Worm (Caenorhabditis elegans) whole organism, L1 larva: ENCODE data around the gene ugt-66.

ENCODE experiments used
- C04F5.9 ChIP-seq: sonication (generic microtip); optimal IDR thresholded peaks from 2 replicates; lab custom pipeline; 2016; ENCODE audit warnings: missing genetic modification characterization, missing compliant biosample characterization
- C16A3.4 ChIP-seq: fragments of 150-350 bp; optimal IDR thresholded peaks from 2 replicates; lab custom pipeline; 2014; ENCODE audit warnings: missing biosample characterization, missing genetic modification characterization
- Y116A8C.19 ChIP-seq: sonication (generic microtip); optimal IDR thresholded peaks from 2 replicates; lab custom pipeline; 2016; ENCODE audit warnings: missing compliant biosample characterization, missing genetic modification characterization, borderline replicate concordance
- ama-1 ChIP-seq: fragments of 150-350 bp; optimal IDR thresholded peaks from 2 replicates; lab custom pipeline; 2014
- blmp-1 ChIP-seq: fragments of 150-350 bp; optimal IDR thresholded peaks from 2 replicates; lab custom pipeline; 2014; ENCODE audit warnings: missing biosample characterization, missing genetic modification characterization
- ceh-63 ChIP-seq: fragments of 200-800 bp; sonication (Bioruptor generic); optimal IDR thresholded peaks from 2 replicates; lab custom pipeline; 2018; ENCODE audit warnings: mild to moderate bottlenecking, missing genetic modification characterization, missing compliant biosample characterization
- ceh-82 ChIP-seq, 3 experiments: fragments of 150-350 bp in 1 of 3; sonication (generic microtip) in 2 of 3; optimal IDR thresholded peaks; 2 replicates each; lab custom pipeline; 2014 to 2017; ENCODE audit warnings: missing biosample characterization in 3 of 3, missing genetic modification characterization in 3 of 3
- ces-1 ChIP-seq: fragments of 150-350 bp; optimal IDR thresholded peaks from 2 replicates; lab custom pipeline; 2014; ENCODE audit warnings: missing biosample characterization, missing genetic modification reagents, missing genetic modification characterization
- dsc-1 ChIP-seq: sonication (generic microtip); optimal IDR thresholded peaks from 2 replicates; lab custom pipeline; 2016; ENCODE audit warnings: mild to moderate bottlenecking, missing genetic modification characterization, missing compliant biosample characterization
- efl-3 ChIP-seq: fragments of 200-800 bp; sonication (Bioruptor generic); optimal IDR thresholded peaks from 2 replicates; lab custom pipeline; 2018; ENCODE audit warnings: mild to moderate bottlenecking, missing genetic modification characterization, missing compliant biosample characterization
- egl-13 ChIP-seq: sonication (generic microtip); optimal IDR thresholded peaks from 2 replicates; lab custom pipeline; 2016; ENCODE audit warnings: missing genotype, missing genetic modification reagents, missing genetic modification characterization, missing compliant biosample characterization
- egl-27 ChIP-seq, 2 experiments: fragments of 150-350 bp in 1 of 2; sonication (generic microtip); optimal IDR thresholded peaks; 3 replicates each; lab custom pipeline; 2017 to 2018; ENCODE audit warnings: missing biosample characterization in 2 of 2, missing genetic modification characterization in 2 of 2, missing genetic modification reagents in 2 of 2
- elt-3 ChIP-seq, 6 experiments: fragments of 150-350 bp in 1 of 6; sonication (generic microtip); optimal IDR thresholded peaks; 2 replicates each; lab custom pipeline; 2017 to 2018; ENCODE audit warnings: missing biosample characterization in 6 of 6, missing genetic modification characterization in 6 of 6, inconsistent platforms in 1 of 6
- ets-5 ChIP-seq: fragments of 200-800 bp; sonication (Bioruptor generic); IDR thresholded peaks from 2 replicates; pipeline ENCODE4 v1.3.6; 2022; ENCODE audit warnings: missing genetic modification characterization, missing compliant biosample characterization
- fkh-10 ChIP-seq: sonication (generic microtip); optimal IDR thresholded peaks from 2 replicates; lab custom pipeline; 2017; ENCODE audit warnings: missing biosample characterization, missing genetic modification reagents, missing genetic modification characterization
- fkh-4 ChIP-seq: sonication (generic microtip); optimal IDR thresholded peaks from 2 replicates; lab custom pipeline; 2016; ENCODE audit warnings: missing compliant biosample characterization, missing genetic modification characterization, borderline replicate concordance
- fkh-8 ChIP-seq: sonication (generic microtip); optimal IDR thresholded peaks from 2 replicates; lab custom pipeline; 2016; ENCODE audit warnings: mild to moderate bottlenecking, missing genetic modification characterization, missing compliant biosample characterization
- fos-1 ChIP-seq: fragments of 150-350 bp; optimal IDR thresholded peaks from 2 replicates; lab custom pipeline; 2014; ENCODE audit warnings: missing biosample characterization, missing genetic modification characterization
- grh-1 ChIP-seq: fragments of 200-800 bp; sonication (Bioruptor generic); IDR thresholded peaks from 2 replicates; pipeline ENCODE4 v1.3.6; 2022; ENCODE audit warnings: missing genetic modification reagents, missing genetic modification characterization, missing compliant biosample characterization
- hlh-4 ChIP-seq: sonication (generic microtip); optimal IDR thresholded peaks from 2 replicates; lab custom pipeline; 2016; ENCODE audit warnings: mild to moderate bottlenecking, missing genetic modification characterization, missing compliant biosample characterization
- isw-1 ChIP-seq: fragments of 200-800 bp; sonication (Bioruptor generic); IDR thresholded peaks from 2 replicates; pipeline ENCODE4 v1.3.6; 2022; ENCODE audit warnings: missing genetic modification characterization, missing compliant biosample characterization
- jun-1 ChIP-seq: fragments of 150-350 bp; optimal IDR thresholded peaks from 2 replicates; lab custom pipeline; 2014; ENCODE audit warnings: missing biosample characterization, missing genetic modification reagents, missing genetic modification characterization
- lin-13 ChIP-seq: fragments of 150-350 bp; optimal IDR thresholded peaks from 2 replicates; lab custom pipeline; 2014; ENCODE audit warnings: missing biosample characterization, missing genetic modification reagents, missing genetic modification characterization
- lin-35 ChIP-seq, 2 experiments: fragments of 150-350 bp; optimal IDR thresholded peaks; 2 replicates each; lab custom pipeline; 2014; ENCODE audit warnings: missing biosample characterization in 2 of 2, missing genetic modification characterization in 2 of 2, missing genetic modification reagents in 2 of 2
- lsy-2 ChIP-seq, 2 experiments: fragments of 150-350 bp; optimal IDR thresholded peaks; 2 replicates each; lab custom pipeline; 2014; ENCODE audit warnings: missing biosample characterization in 2 of 2, missing genetic modification characterization in 2 of 2
- mab-9 ChIP-seq: fragments of 200-800 bp; sonication (Bioruptor generic); IDR thresholded peaks from 2 replicates; pipeline ENCODE4 v1.3.6; 2022; ENCODE audit warnings: missing genetic modification reagents, missing genetic modification characterization, missing compliant biosample characterization
- mdl-1 ChIP-seq, 2 experiments: fragments of 150-350 bp; optimal IDR thresholded peaks; 2 replicates each; lab custom pipeline; 2014 to 2017; ENCODE audit warnings: missing biosample characterization in 2 of 2, missing genetic modification characterization in 2 of 2, inconsistent platforms in 1 of 2
- nhr-19 ChIP-seq: fragments of 200-800 bp; sonication (Bioruptor generic); conservative IDR thresholded peaks from 2 replicates; pipeline ENCODE4 v1.3.6; 2022; ENCODE audit warnings: missing genetic modification characterization, missing compliant biosample characterization
- nhr-20 ChIP-seq: sonication (generic microtip); optimal IDR thresholded peaks from 2 replicates; lab custom pipeline; 2016; ENCODE audit warnings: mild to moderate bottlenecking, missing genetic modification characterization, missing compliant biosample characterization
- nhr-28 ChIP-seq: fragments of 150-350 bp; optimal IDR thresholded peaks from 2 replicates; lab custom pipeline; 2014; ENCODE audit warnings: missing biosample characterization, missing genetic modification characterization
- nhr-47 ChIP-seq: sonication (generic microtip); optimal IDR thresholded peaks from 2 replicates; lab custom pipeline; 2016; ENCODE audit warnings: mild to moderate bottlenecking, missing genetic modification characterization, moderate library complexity, missing compliant biosample characterization
- nhr-71 ChIP-seq: sonication (generic microtip); optimal IDR thresholded peaks from 2 replicates; lab custom pipeline; 2016; ENCODE audit warnings: mild to moderate bottlenecking, missing genetic modification characterization, moderate library complexity, missing compliant biosample characterization
- nhr-76 ChIP-seq: sonication (generic microtip); optimal IDR thresholded peaks from 2 replicates; lab custom pipeline; 2017; ENCODE audit warnings: missing biosample characterization, missing genetic modification characterization
- nhr-77 ChIP-seq: fragments of 150-350 bp; optimal IDR thresholded peaks from 2 replicates; lab custom pipeline; 2014; ENCODE audit warnings: missing biosample characterization, missing genetic modification characterization
- nhr-85 ChIP-seq: sonication (generic microtip); peaks from one replicate; lab custom pipeline; 2016; ENCODE audit warnings: missing genetic modification characterization, inconsistent platforms, missing compliant biosample characterization
- nhr-90 ChIP-seq: sonication (generic microtip); optimal IDR thresholded peaks from 2 replicates; lab custom pipeline; 2016; ENCODE audit warnings: mild to moderate bottlenecking, missing genetic modification characterization, missing compliant biosample characterization; ENCODE audit not compliant: poor library complexity
- pag-3 ChIP-seq: sonication (generic microtip); optimal IDR thresholded peaks from 2 replicates; lab custom pipeline; 2017; ENCODE audit warnings: missing genetic modification characterization, mild to moderate bottlenecking, missing compliant biosample characterization, antibody characterized with exemption, borderline replicate concordance; ENCODE audit not compliant: insufficient read depth
- rnt-1 ChIP-seq: sonication (generic microtip); optimal IDR thresholded peaks from 2 replicates; lab custom pipeline; 2016; ENCODE audit warnings: mild to moderate bottlenecking, missing genetic modification characterization, moderate library complexity, missing compliant biosample characterization
- snpc-4 ChIP-seq: fragments of 150-350 bp; optimal IDR thresholded peaks from 2 replicates; lab custom pipeline; 2014; ENCODE audit warnings: missing biosample characterization, missing genetic modification characterization
- snu-23 ChIP-seq: sonication (generic microtip); optimal IDR thresholded peaks from 2 replicates; lab custom pipeline; 2016; ENCODE audit warnings: missing genetic modification characterization, missing compliant biosample characterization
- sox-4 ChIP-seq: sonication (generic microtip); optimal IDR thresholded peaks from 2 replicates; lab custom pipeline; 2016; ENCODE audit warnings: missing genetic modification characterization, missing compliant biosample characterization
- sptf-1 ChIP-seq: fragments of 150-350 bp; optimal IDR thresholded peaks from 2 replicates; lab custom pipeline; 2014; ENCODE audit warnings: missing biosample characterization, missing genetic modification characterization
- sup-37 ChIP-seq: fragments of 200-800 bp; sonication (Bioruptor generic); optimal IDR thresholded peaks from 2 replicates; lab custom pipeline; 2018; ENCODE audit warnings: mild to moderate bottlenecking, missing genetic modification characterization, missing compliant biosample characterization
- tbx-2 ChIP-seq: sonication (generic microtip); optimal IDR thresholded peaks from 2 replicates; lab custom pipeline; 2016; ENCODE audit warnings: missing genetic modification characterization, missing compliant biosample characterization
- unc-130 ChIP-seq: fragments of 150-350 bp; optimal IDR thresholded peaks from 2 replicates; lab custom pipeline; 2017; ENCODE audit warnings: missing biosample characterization, missing genetic modification characterization, inconsistent platforms
- unc-62 ChIP-seq: fragments of 150-350 bp; optimal IDR thresholded peaks from 2 replicates; lab custom pipeline; 2014; ENCODE audit warnings: missing biosample characterization, missing genetic modification reagents, missing genetic modification characterization
- vab-15 ChIP-seq: sonication (generic microtip); optimal IDR thresholded peaks from 2 replicates; lab custom pipeline; 2017; ENCODE audit warnings: missing genotype, mild to moderate bottlenecking, missing genetic modification characterization, missing compliant biosample characterization
- xbp-1 ChIP-seq: sonication (generic microtip); optimal IDR thresholded peaks from 2 replicates; lab custom pipeline; 2016; ENCODE audit warnings: missing genetic modification characterization, missing compliant biosample characterization
- zag-1 ChIP-seq: fragments of 150-350 bp; optimal IDR thresholded peaks from 2 replicates; lab custom pipeline; 2014; ENCODE audit warnings: missing biosample characterization, missing genetic modification characterization

The ugt-66 gene

DNA sequence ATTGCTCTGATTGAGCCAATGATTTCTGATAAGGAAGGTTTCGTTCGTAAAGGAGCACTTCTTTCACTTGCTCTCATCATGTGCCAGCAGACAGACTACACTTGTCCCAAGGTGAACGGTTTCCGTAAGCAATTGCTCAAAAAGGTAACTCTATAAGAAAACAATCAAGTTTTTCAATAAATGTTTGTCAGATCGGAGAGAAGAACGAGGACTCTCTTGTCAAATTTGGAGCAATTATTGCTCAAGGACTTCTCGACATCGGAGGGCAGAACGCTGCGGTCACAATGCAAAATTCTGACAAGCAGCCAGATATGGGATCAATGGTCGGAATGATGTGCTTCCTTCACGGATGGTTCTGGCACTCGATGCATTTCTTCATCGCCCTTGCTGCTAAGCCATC lies 6.9 kb upstream of the ugt-66 start:
- TF ChIP-seq grh-1, result no peak
- TF ChIP-seq nhr-76 (tag; lab: Kevin White, UChicago), result no peak
- TF ChIP-seq ama-1, result no peak
- no peak for TF ChIP-seq mdl-1 (tag; optimal IDR thresholded peaks at IDR 0.05; lab: Kevin White, UChicago)
- no peak for TF ChIP-seq ces-1 (GFP tag; lab: Kevin White, UChicago)
- no peak for TF ChIP-seq sup-37 (GFP tag; lab: Kevin White, UChicago)
- no peak for TF ChIP-seq nhr-19 (GFP tag; lab: Robert Waterston, UW)
- no peak for TF ChIP-seq nhr-77 (tag; lab: Kevin White, UChicago)
- TF ChIP-seq nhr-90 (tag; lab: Kevin White, UChicago), result no peak
- TF ChIP-seq mab-9 (GFP tag; lab: Robert Waterston, UW), result no peak
- no peak for TF ChIP-seq vab-15
- TF ChIP-seq rnt-1 (tag; lab: Kevin White, UChicago), result no peak
- no peak for TF ChIP-seq xbp-1 (tag; lab: Kevin White, UChicago)
- no peak for TF ChIP-seq pag-3
- TF ChIP-seq snpc-4 (tag; lab: Kevin White, UChicago), result no peak
- TF ChIP-seq C04F5.9 (tag; lab: Kevin White, UChicago), result no peak
- TF ChIP-seq lin-35 (GFP tag; optimal IDR thresholded peaks at IDR 0.05; lab: Kevin White, UChicago), result no peak
- TF ChIP-seq blmp-1, result no peak
- no peak for TF ChIP-seq unc-62 (GFP tag; lab: Kevin White, UChicago)
- no peak for TF ChIP-seq fkh-4 (tag; lab: Kevin White, UChicago)

DNA sequence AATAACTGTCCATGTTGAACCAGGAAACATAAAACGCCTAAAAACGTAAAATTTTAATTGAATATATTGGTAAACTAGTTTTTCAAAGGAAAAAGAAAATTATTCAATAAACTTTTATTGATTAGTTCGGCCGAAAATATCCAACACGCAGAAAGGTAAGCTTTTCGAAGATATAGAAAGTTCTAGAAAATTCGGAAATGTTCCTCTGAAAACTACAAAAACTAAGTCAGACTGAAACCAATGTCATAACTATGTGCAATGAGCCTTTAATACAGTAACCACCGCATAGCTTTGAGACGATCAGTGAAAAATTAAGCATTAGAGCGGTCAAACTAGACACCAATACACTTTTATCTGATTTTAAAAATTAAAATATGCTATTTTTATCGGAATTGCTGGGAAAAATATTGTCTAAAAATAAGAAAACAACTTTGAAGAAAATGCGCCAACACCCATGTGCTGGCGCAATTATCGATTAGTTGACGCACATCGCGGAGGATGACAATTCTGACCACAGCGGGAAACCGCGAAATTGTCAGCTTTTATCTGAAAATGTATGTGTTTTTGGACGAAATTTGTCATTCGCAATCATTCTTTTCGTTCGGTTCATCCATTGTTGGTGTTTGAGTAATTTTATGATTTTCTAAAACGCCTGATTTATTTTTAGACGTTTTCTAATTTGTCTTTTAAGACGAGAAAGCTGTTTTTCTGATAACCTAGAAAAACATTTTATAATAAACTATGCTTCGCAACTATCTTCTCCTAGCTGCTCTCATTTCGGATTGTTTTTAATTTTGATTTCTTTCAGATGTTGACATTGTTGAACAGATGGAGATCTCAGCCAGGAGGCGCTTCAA lies 4.2 kb upstream of the ugt-66 start, which contains the start of the genes C23G10.7 and rpn-2:
C23G10.7 (minus strand) TSS at position 37 of the 857 bp plus-strand sequence.
rpn-2 (plus strand) TSS at position 807 of the 857 bp plus-strand sequence.
- TF ChIP-seq nhr-28 (tag; lab: Kevin White, UChicago) (no peak), dsc-1 (tag; lab: Kevin White, UChicago) (peak; percentile 71), unc-130 (tag; lab: Kevin White, UChicago) (no peak), hlh-4 (tag; lab: Kevin White, UChicago) (no peak), grh-1 (peak; percentile 8; the same call in 1 of the 2 replicates), fkh-8 (tag; lab: Kevin White, UChicago) (peak; percentile 44), nhr-20 (tag; lab: Kevin White, UChicago) (peak; percentile 72), sptf-1 (tag; lab: Kevin White, UChicago) (no peak), elt-3 (tag; optimal IDR thresholded peaks at IDR 0.05; lab: Kevin White, UChicago) (peak in 2 of 6 experiments; percentile 38 to 48), nhr-85 (tag; lab: Kevin White, UChicago) (peak; percentile 81), tbx-2 (peak; percentile 73), ceh-82 (tag; optimal IDR thresholded peaks at IDR 0.05; lab: Kevin White, UChicago) (peak; percentile 62 to 68 (median 63)), snu-23 (peak; percentile 78), ceh-63 (GFP tag; lab: Kevin White, UChicago) (no peak), nhr-76 (tag; lab: Kevin White, UChicago) (no peak), zag-1 (no peak), nhr-71 (peak; percentile 84), C16A3.4 (tag; lab: Kevin White, UChicago) (peak; percentile 56), fos-1 (peak; percentile 32), fkh-10 (GFP tag; lab: Kevin White, UChicago) (peak; percentile 20), efl-3 (no peak), nhr-90 (tag; lab: Kevin White, UChicago) (peak; percentile 62), nhr-77 (tag; lab: Kevin White, UChicago) (peak; percentile 47), vab-15 (no peak), lin-13 (GFP tag; lab: Kevin White, UChicago) (peak; percentile 66), Y116A8C.19 (tag; lab: Kevin White, UChicago) (no peak), nhr-47 (peak; percentile 80), egl-13 (tag; lab: Kevin White, UChicago) (peak; percentile 9), egl-27 (tag; optimal IDR thresholded peaks at IDR 0.05; lab: Kevin White, UChicago) (no peak), ets-5 (GFP tag; lab: Robert Waterston, UW) (no peak), lsy-2 (tag; optimal IDR thresholded peaks at IDR 0.05; lab: Kevin White, UChicago) (peak; percentile 83 to 86), sox-4 (tag; lab: Kevin White, UChicago) (no peak), isw-1 (GFP tag; lab: Robert Waterston, UW) (peak; percentile 63), jun-1 (tag; lab: Kevin White, UChicago) (peak; percentile 29), fkh-4 (tag; lab: Kevin White, UChicago) (peak; percentile 25), lin-35 (GFP tag; optimal IDR thresholded peaks at IDR 0.05; lab: Kevin White, UChicago) (peak; percentile 71 to 82)
